Worm (Caenorhabditis elegans): Measurements from ENCODE around the gene F26G1.2.

DNA sequence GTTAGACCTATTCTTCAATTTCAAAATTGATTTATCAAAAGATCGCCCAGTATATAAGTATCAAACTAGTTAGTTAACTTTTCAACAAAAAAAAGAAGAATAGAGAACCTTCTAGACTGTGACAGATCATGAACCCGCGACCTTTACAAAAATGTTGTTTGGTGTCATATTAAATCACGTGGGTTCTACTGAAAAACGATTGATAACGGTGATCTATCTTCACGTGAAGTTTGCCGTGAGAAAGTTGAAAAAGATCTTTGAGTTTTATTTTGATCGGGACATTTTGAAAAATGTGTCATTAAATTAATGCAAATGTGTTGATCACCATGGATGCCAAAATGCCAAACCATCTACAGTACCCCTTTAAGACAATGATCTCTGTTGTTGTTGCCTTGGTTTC lies 14.5 kb upstream of the F26G1.2 start:
- no peak for TF ChIP-seq skn-1 (tag; optimal IDR thresholded peaks at IDR 0.05)
- no peak for TF ChIP-seq nhr-237 (tag; optimal IDR thresholded peaks at IDR 0.05)
- no peak for TF ChIP-seq ceh-16 (tag; optimal IDR thresholded peaks at IDR 0.05)
- no peak for TF ChIP-seq mdl-1 (tag; optimal IDR thresholded peaks at IDR 0.05)
- no peak for TF ChIP-seq unc-62 (GFP tag; optimal IDR thresholded peaks at IDR 0.05)
- TF ChIP-seq pha-4 (tag; optimal IDR thresholded peaks at IDR 0.05): no peak
- TF ChIP-seq lin-39 (tag; optimal IDR thresholded peaks at IDR 0.05): no peak
- no peak for TF ChIP-seq nhr-11 (tag; optimal IDR thresholded peaks at IDR 0.05)
